2 worm cellular contexts compared by ENCODE assay signal in genomic region chrV:4630267-4630666, ce11.
TF ChIP-seq lines count a peak whose summit lies in the region.

No protein-coding gene starts in this region.

TF ChIP-seq in whole organism, L1 larva, 84 proteins besides CTCF, POLR2A, EP300 and RAD21 (continued from another document):
- TF ChIP-seq C34B4.2 (tag; optimal IDR thresholded peaks at IDR 0.05; lab: Kevin White, UChicago) (no peak), aha-1 (tag; optimal IDR thresholded peaks at IDR 0.05; lab: Kevin White, UChicago) (no peak), efl-1 (optimal IDR thresholded peaks at IDR 0.05; lab: Kevin White, UChicago) (no peak), efl-1 (GFP tag; optimal IDR thresholded peaks at IDR 0.05 in 1 of 2; lab: Kevin White, UChicago) (peak in 1 of 2 experiments; percentile 6), snu-23 (GFP tag; optimal IDR thresholded peaks at IDR 0.05; lab: Kevin White, UChicago) (no peak), nhr-20 (tag; optimal IDR thresholded peaks at IDR 0.05; lab: Kevin White, UChicago) (peak; percentile 22), fkh-10 (GFP tag; optimal IDR thresholded peaks at IDR 0.05; lab: Kevin White, UChicago) (no peak), nhr-85 (tag; lab: Kevin White, UChicago) (peak; percentile 53), ceh-8 (GFP tag; optimal IDR thresholded peaks at IDR 0.05; lab: Kevin White, UChicago) (no peak), vab-15 (tag; optimal IDR thresholded peaks at IDR 0.05; lab: Kevin White, UChicago) (no peak), hlh-17 (GFP tag; optimal IDR thresholded peaks at IDR 0.05; lab: Kevin White, UChicago; ENCODE audit: borderline replicate concordance) (no peak), F16B12.6 (tag; optimal IDR thresholded peaks at IDR 0.05; lab: Kevin White, UChicago) (no peak), lin-14 (GFP tag; optimal IDR thresholded peaks at IDR 0.05; lab: Kevin White, UChicago) (peak; percentile 48), elt-2 (tag; optimal IDR thresholded peaks at IDR 0.05; lab: Kevin White, UChicago) (peak; percentile 23)

TF ChIP-seq in whole organism, L4 larva, 104 proteins besides CTCF, POLR2A, EP300 and RAD21 (continued from another document):
- no peak for TF ChIP-seq Y48G9A.11 (GFP tag; IDR thresholded peaks at IDR 0.05; lab: Robert Waterston, UW)
- TF ChIP-seq zip-2 (tag; optimal IDR thresholded peaks at IDR 0.05; lab: Kevin White, UChicago): no peak
- no peak for TF ChIP-seq daf-16 (GFP tag; optimal IDR thresholded peaks at IDR 0.05; lab: Kevin White, UChicago)
- peak; percentile 74 for TF ChIP-seq daf-16 (tag; optimal IDR thresholded peaks at IDR 0.05; lab: Kevin White, UChicago)
- peak; percentile 88 for TF ChIP-seq nhr-28 (tag; optimal IDR thresholded peaks at IDR 0.05; lab: Kevin White, UChicago)
- TF ChIP-seq nhr-42 (GFP tag; IDR thresholded peaks at IDR 0.05; lab: Robert Waterston, UW): no peak
- peak; percentile 26; the same call in 1 of the 2 replicates for TF ChIP-seq dmd-6 (GFP tag; IDR thresholded peaks at IDR 0.05; lab: Robert Waterston, UW)
- no peak for TF ChIP-seq hlh-30 (tag; optimal IDR thresholded peaks at IDR 0.05; lab: Kevin White, UChicago; ENCODE audit: insufficient read depth)
- no peak for TF ChIP-seq lin-39 (tag; optimal IDR thresholded peaks at IDR 0.05; lab: Kevin White, UChicago)
- no peak for TF ChIP-seq jun-1 (tag; optimal IDR thresholded peaks at IDR 0.05; lab: Kevin White, UChicago)
- peak; percentile 66 for TF ChIP-seq pqm-1 (tag; optimal IDR thresholded peaks at IDR 0.05; lab: Kevin White, UChicago)
- no peak for TF ChIP-seq vab-7 (GFP tag; IDR thresholded peaks at IDR 0.05; lab: Robert Waterston, UW)
- TF ChIP-seq egl-27 (tag; optimal IDR thresholded peaks at IDR 0.05; lab: Kevin White, UChicago): no peak
